Fruit fly (Drosophila melanogaster): ENCODE data around the gene Tsp68C.

Gene Tsp68C

DNA sequence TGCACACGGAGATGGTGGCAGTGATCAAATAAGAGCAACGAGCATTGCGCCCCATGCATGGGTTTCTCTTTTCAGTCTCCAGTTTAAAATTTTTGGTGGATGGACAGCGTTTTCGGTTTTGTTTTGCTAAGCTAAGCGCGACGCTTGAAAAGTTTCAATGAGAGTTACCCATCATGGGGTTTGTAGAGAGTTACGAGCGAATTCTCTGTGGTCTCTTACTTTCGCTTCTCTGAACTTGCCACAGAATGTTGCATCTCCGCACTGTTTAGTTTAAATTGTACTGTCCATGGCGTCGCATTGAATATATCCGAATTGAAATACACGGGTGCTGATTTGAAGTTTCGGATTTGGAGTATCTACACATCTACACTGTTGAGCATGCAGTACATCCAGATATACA, at the start of gene Tsp68C:
TSS of gene Tsp68C (plus strand) at position 301 of the 400 bp plus-strand sequence.
- no peak for TF ChIP-seq rn (GFP tag; IDR thresholded peaks at IDR 0.05)
- TF ChIP-seq fd96Ca (GFP tag; IDR thresholded peaks at IDR 0.05): no peak

DNA sequence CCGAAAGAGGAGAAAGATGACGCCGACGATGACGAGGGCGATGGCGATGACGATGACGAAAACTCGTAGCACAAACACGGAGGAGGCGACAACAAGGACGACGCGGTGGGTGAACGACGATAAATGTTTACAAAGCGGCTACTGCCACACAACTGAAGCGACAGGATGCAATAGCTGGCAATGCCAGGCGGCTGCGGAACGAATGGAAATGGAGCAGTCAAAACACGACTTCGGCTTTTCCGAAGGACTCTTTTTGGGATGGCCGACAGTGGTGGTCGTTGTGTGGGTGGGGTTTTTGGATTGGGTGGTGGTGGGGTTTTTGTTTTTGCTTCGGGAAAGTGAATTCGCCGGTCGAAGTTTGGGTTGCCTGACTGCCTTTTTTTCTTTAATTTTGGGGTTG, 40.2 kb upstream of the Tsp68C start, which contains the start of gene bru3:
TSS of gene bru3 (minus strand) at position 143 of the 400 bp plus-strand sequence.
- TF ChIP-seq gl (tag; optimal IDR thresholded peaks at IDR 0.05): no peak
- TF ChIP-seq EcR (GFP tag; optimal IDR thresholded peaks at IDR 0.05): no peak
- TF ChIP-seq CG17806 (tag; optimal IDR thresholded peaks at IDR 0.05): no peak

DNA sequence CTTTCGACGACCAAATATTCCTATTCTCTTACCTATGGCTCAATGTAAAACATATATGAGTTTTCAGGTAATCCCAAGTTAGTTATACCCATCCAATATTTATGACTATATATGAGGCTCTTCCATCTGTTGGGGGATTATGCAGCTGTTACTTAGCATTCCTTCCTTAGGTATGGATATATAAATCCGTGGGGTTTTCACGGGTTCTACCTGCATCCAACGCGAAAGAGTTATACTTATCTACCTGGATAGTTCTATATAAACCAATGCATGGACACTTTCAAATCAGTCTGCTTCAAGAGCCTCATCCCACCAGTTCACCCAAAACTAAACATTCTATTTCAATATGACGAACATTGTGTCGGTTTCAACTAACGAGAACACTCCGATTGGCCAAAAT, 6.0 kb upstream of the Tsp68C start, which contains the start of gene CG43184:
TSS of gene CG43184 (plus strand) at position 301 of the 400 bp plus-strand sequence.
- no peak for TF ChIP-seq CG8159 (tag; optimal IDR thresholded peaks at IDR 0.05)
- no peak for TF ChIP-seq CG32121 (GFP tag; IDR thresholded peaks at IDR 0.05)
- no peak for TF ChIP-seq Snoo (tag; optimal IDR thresholded peaks at IDR 0.05)
- no peak for TF ChIP-seq CG4496 (GFP tag; IDR thresholded peaks at IDR 0.05)
- no peak for TF ChIP-seq CG8301 (tag; optimal IDR thresholded peaks at IDR 0.05)
- TF ChIP-seq CG10348 (GFP tag; IDR thresholded peaks at IDR 0.05): no peak
- TF ChIP-seq Pif1A (GFP tag; optimal IDR thresholded peaks at IDR 0.05): no peak
- no peak for TF ChIP-seq rn (GFP tag; IDR thresholded peaks at IDR 0.05)
- no peak for TF ChIP-seq CG17806 (tag; optimal IDR thresholded peaks at IDR 0.05)
- TF ChIP-seq fd96Ca (GFP tag; IDR thresholded peaks at IDR 0.05): no peak
- no peak for TF ChIP-seq CG34367 (tag; optimal IDR thresholded peaks at IDR 0.05)
- no peak for TF ChIP-seq Ets98B (GFP tag; IDR thresholded peaks at IDR 0.05)
- TF ChIP-seq gl (tag; optimal IDR thresholded peaks at IDR 0.05): no peak
- no peak for TF ChIP-seq CG13204 (GFP tag; optimal IDR thresholded peaks at IDR 0.05)
- TF ChIP-seq CG9948 (tag; optimal IDR thresholded peaks at IDR 0.05): no peak

DNA sequence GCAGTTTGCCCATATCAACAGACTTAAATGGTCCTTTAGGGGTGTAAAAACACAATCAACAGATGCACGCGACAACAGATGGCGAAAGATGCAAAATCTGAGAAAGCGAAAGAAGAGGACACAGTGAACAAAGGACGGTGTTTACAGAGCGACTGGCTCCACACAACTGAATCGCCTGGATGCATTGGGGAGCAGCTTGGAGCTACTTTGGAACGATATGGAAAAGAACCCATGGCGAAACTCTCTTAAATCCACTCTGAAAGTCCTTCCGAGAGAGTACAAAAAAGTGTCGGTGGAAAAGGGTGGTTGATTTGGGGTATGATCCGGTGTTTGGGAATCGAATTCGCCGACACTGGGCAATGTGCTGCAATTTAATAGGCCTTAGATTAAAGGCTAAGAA, 2.7 kb upstream of the Tsp68C start:
- TF ChIP-seq CG4496 (GFP tag; IDR thresholded peaks at IDR 0.05) (no peak), Pif1B (GFP tag; optimal IDR thresholded peaks at IDR 0.05) (no peak), Pif1A (GFP tag; optimal IDR thresholded peaks at IDR 0.05) (no peak), CG10348 (GFP tag; IDR thresholded peaks at IDR 0.05) (no peak), CG14655 (GFP tag; optimal IDR thresholded peaks at IDR 0.05) (no peak), Snoo (tag; optimal IDR thresholded peaks at IDR 0.05) (no peak), rn (GFP tag; IDR thresholded peaks at IDR 0.05) (no peak), CG12605 (GFP tag; IDR thresholded peaks at IDR 0.05) (no peak), CG17806 (tag; optimal IDR thresholded peaks at IDR 0.05) (no peak), fd96Ca (GFP tag; IDR thresholded peaks at IDR 0.05) (no peak), CG15710 (tag; optimal IDR thresholded peaks at IDR 0.05) (no peak), Ets98B (GFP tag; IDR thresholded peaks at IDR 0.05) (no peak), gl (tag; optimal IDR thresholded peaks at IDR 0.05) (no peak), CG8159 (tag; optimal IDR thresholded peaks at IDR 0.05) (no peak), CG32121 (GFP tag; IDR thresholded peaks at IDR 0.05) (no peak)

DNA sequence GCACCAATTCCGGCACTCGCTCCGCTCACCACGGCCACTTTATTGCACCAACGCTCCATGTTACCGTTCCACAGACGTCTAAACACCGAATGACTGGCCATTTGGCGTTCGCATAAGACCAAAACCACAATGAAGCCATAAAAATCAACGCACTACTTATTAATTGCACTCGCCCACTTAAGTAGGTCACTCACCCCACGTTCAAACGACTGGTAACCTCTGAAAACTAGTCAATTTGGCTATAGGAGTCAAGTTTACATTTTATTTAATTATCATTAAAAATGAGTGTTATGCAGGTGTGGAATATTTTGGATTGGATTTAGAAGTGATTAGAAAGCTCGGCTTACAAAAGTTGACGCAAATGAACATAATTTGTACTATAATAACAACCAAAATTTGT, 1.3 kb upstream of the Tsp68C start, which contains the start of gene CG8757:
TSS of gene CG8757 (minus strand) at position 101 of the 400 bp plus-strand sequence.
- TF ChIP-seq gl (tag; optimal IDR thresholded peaks at IDR 0.05) (no peak), D1 (tag; optimal IDR thresholded peaks at IDR 0.05) (no peak), CG17806 (tag; optimal IDR thresholded peaks at IDR 0.05) (no peak), Ets98B (GFP tag; IDR thresholded peaks at IDR 0.05) (no peak), fd96Ca (GFP tag; IDR thresholded peaks at IDR 0.05) (no peak), CG10348 (GFP tag; IDR thresholded peaks at IDR 0.05) (no peak), rn (GFP tag; IDR thresholded peaks at IDR 0.05) (no peak), CG32121 (GFP tag; IDR thresholded peaks at IDR 0.05) (no peak), Snoo (tag; optimal IDR thresholded peaks at IDR 0.05) (no peak)

DNA sequence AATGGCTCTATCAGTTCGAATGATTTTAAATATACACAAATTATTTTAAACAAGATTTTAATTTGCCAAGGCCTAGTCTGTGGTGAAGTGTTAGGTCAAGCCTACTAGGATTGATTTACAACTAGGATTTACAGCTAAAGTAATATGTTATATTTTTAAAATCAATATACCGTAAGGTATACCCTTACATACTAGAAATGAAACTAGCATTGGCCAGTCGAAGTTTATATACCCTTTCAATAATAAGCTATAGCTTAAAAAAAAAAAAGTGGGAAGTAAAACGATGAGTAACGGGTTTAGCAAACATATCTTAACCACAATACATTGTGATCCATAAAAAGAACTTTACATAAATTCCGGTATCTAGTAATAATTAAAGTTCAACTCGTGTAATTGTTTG, 539 bp upstream of the Tsp68C start, which contains the start of gene CG8750:
TSS of gene CG8750 (minus strand) at position 101 of the 400 bp plus-strand sequence.
- TF ChIP-seq CG32121 (GFP tag; IDR thresholded peaks at IDR 0.05) (no peak), gl (tag; optimal IDR thresholded peaks at IDR 0.05) (no peak), Pif1A (GFP tag; optimal IDR thresholded peaks at IDR 0.05) (no peak), CG8159 (tag; optimal IDR thresholded peaks at IDR 0.05) (no peak)

DNA sequence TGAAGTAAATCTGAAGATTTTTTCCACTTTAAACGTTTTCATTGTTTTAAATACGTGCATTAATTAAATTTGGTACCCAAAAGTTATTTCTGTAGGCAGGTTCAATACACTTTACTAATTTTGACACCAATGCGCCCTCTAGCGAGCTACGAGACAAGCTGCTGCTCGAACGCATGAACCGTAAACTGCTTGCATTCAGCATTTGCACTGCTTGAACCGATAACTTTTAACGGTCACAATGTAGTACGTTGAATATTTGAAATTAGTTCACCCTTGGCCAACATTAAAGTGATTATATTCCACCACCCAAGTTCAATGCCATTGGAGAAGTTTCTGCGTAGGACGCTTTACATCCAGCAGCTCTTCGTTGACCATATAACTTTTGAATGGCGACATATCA, 1.8 kb downstream of the Tsp68C start:
- TF ChIP-seq EcR (GFP tag; optimal IDR thresholded peaks at IDR 0.05): peak; percentile 95
- TF ChIP-seq gl (tag; optimal IDR thresholded peaks at IDR 0.05): no peak

DNA sequence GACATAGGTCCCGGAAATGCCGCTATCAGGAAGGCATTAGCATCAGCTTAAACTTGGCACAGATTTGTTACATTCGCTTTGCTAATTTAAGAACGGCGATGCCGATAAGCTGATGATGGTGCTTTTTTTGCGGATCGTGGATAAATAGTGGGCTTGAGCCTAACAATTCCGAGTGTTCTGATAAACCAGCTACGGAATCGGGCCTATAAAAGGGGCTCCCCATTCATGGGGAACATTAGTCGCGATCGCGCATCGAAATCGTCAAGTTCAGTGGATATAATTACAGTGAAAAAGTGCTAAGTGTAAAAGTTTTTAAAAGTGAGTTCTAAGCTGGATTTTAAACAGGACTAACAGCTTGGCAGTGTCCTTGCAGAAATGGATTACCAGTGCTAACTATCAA, 2.3 kb downstream of the Tsp68C start, which contains the start of gene Hml:
TSS of gene Hml (plus strand) at position 301 of the 400 bp plus-strand sequence.
- TF ChIP-seq CG17806 (tag; optimal IDR thresholded peaks at IDR 0.05) (no peak), fd96Ca (GFP tag; IDR thresholded peaks at IDR 0.05) (no peak), Snoo (tag; optimal IDR thresholded peaks at IDR 0.05) (no peak), CG32121 (GFP tag; IDR thresholded peaks at IDR 0.05) (no peak), CG34367 (tag; optimal IDR thresholded peaks at IDR 0.05) (no peak), EcR (GFP tag; optimal IDR thresholded peaks at IDR 0.05) (no peak), CG10348 (GFP tag; IDR thresholded peaks at IDR 0.05) (no peak), D1 (tag; optimal IDR thresholded peaks at IDR 0.05) (no peak), gl (tag; optimal IDR thresholded peaks at IDR 0.05) (no peak), CG13204 (GFP tag; optimal IDR thresholded peaks at IDR 0.05) (no peak), CG4496 (GFP tag; IDR thresholded peaks at IDR 0.05) (no peak), Pif1B (GFP tag; optimal IDR thresholded peaks at IDR 0.05) (no peak), CG12605 (GFP tag; IDR thresholded peaks at IDR 0.05) (no peak)

Data from whole organism, pupa.